Fruit fly (Drosophila melanogaster) whole organism, embryonic: Measurements from ENCODE around the gene CG14339.

ENCODE experiments used
- ATbp ChIP-seq: fragments of 200-800 bp; sonication (Bioruptor generic); optimal IDR thresholded peaks from 2 replicates; lab custom pipeline; 2017; ENCODE audit warnings: missing biosample characterization, mild to moderate bottlenecking, missing genetic modification characterization, missing genetic modification reagents
- Bteb2 ChIP-seq: fragments of 200-800 bp; sonication (Bioruptor generic); optimal IDR thresholded peaks from 2 replicates; lab custom pipeline; 2016; ENCODE audit warnings: missing biosample characterization, missing genetic modification characterization
- CG11456 ChIP-seq: fragments of 200-800 bp; sonication (Bioruptor generic); IDR thresholded peaks from 3 replicates; pipeline ENCODE4 v1.3.6; 2022; ENCODE audit warnings: missing biosample characterization, missing genetic modification characterization
- CG11695 ChIP-seq: fragments of 200-800 bp; sonication (Bioruptor generic); IDR thresholded peaks from 3 replicates; pipeline ENCODE4 v1.3.6; 2022; ENCODE audit warnings: missing biosample characterization, missing genetic modification characterization
- CG13624 ChIP-seq: fragments of 200-800 bp; sonication (Bioruptor generic); optimal IDR thresholded peaks from 2 replicates; lab custom pipeline; 2016; ENCODE audit warnings: missing biosample characterization, missing genetic modification characterization
- CG14050 ChIP-seq: fragments of 200-800 bp; sonication (Bioruptor generic); IDR thresholded peaks from 3 replicates; pipeline ENCODE4 v1.3.6; 2022; ENCODE audit warnings: missing biosample characterization, missing genetic modification characterization
- CG2712 ChIP-seq: fragments of 200-800 bp; optimal IDR thresholded peaks from 3 replicates; lab custom pipeline; 2019; ENCODE audit warnings: missing biosample characterization, mild to moderate bottlenecking, missing genetic modification characterization, moderate library complexity
- CG30431 ChIP-seq: fragments of 200-800 bp; sonication (Bioruptor generic); optimal IDR thresholded peaks from 2 replicates; lab custom pipeline; 2017; ENCODE audit warnings: missing biosample characterization, missing genetic modification characterization
- CG31365 ChIP-seq: fragments of 200-800 bp; sonication (Bioruptor generic); optimal IDR thresholded peaks from 2 replicates; lab custom pipeline; 2018; ENCODE audit warnings: missing biosample characterization, mild to moderate bottlenecking, missing genetic modification characterization
- CG3726 ChIP-seq: fragments of 200-800 bp; sonication (Bioruptor generic); IDR thresholded peaks from 3 replicates; pipeline ENCODE4, ENCODE4 v1.3.6; 2022; ENCODE audit warnings: missing biosample characterization, missing genetic modification characterization
- CG3995 ChIP-seq: fragments of 200-800 bp; sonication (Bioruptor generic); optimal IDR thresholded peaks from 3 replicates; lab custom pipeline; 2016; ENCODE audit warnings: missing biosample characterization, missing genetic modification characterization
- CG43689 ChIP-seq: fragments of 200-800 bp; sonication (Bioruptor generic); IDR thresholded peaks from 2 replicates; pipeline ENCODE4 v1.3.6; 2022; ENCODE audit warnings: missing biosample characterization, missing genetic modification characterization
- CG4617 ChIP-seq: fragments of 200-800 bp; sonication (Bioruptor generic); optimal IDR thresholded peaks from 3 replicates; lab custom pipeline; 2016; ENCODE audit warnings: missing biosample characterization, missing genetic modification characterization, borderline replicate concordance
- CG5245 ChIP-seq: fragments of 200-800 bp; sonication (Bioruptor generic); optimal IDR thresholded peaks from 3 replicates; lab custom pipeline; 2016; ENCODE audit warnings: missing biosample characterization, missing genetic modification characterization
- CG7271 ChIP-seq: fragments of 200-800 bp; sonication (Bioruptor generic); optimal IDR thresholded peaks from 2 replicates; lab custom pipeline; 2018; ENCODE audit warnings: missing biosample characterization, mild to moderate bottlenecking, missing genetic modification characterization, moderate library complexity
- CG7786 ChIP-seq: fragments of 200-800 bp; sonication (Bioruptor generic); optimal IDR thresholded peaks from 2 replicates; lab custom pipeline; 2016; ENCODE audit warnings: missing biosample characterization, missing genetic modification characterization
- CG8765 ChIP-seq: fragments of 200-800 bp; sonication (Bioruptor generic); IDR thresholded peaks from 2 replicates; pipeline ENCODE4 v1.3.6; 2022; ENCODE audit warnings: missing biosample characterization, missing genetic modification characterization
- CG9817 ChIP-seq: fragments of 200-800 bp; sonication (Bioruptor generic); optimal IDR thresholded peaks from 2 replicates; lab custom pipeline; 2018; ENCODE audit warnings: missing biosample characterization, mild to moderate bottlenecking, missing genetic modification characterization, moderate library complexity
- CG9876 ChIP-seq: fragments of 200-800 bp; sonication (Bioruptor generic); optimal IDR thresholded peaks from 2 replicates; lab custom pipeline; 2016; ENCODE audit warnings: missing biosample characterization, missing genetic modification characterization
- Chrac-16 ChIP-seq: fragments of 200-800 bp; sonication (Bioruptor generic); optimal IDR thresholded peaks from 3 replicates; lab custom pipeline; 2016; ENCODE audit warnings: missing biosample characterization, missing genetic modification characterization
- CrebB ChIP-seq: fragments of 200-800 bp; sonication (Bioruptor generic); optimal IDR thresholded peaks from 3 replicates; lab custom pipeline; 2018; ENCODE audit warnings: missing biosample characterization, mild to moderate bottlenecking, missing genetic modification characterization
- D19B ChIP-seq: fragments of 200-800 bp; sonication (Bioruptor generic); optimal IDR thresholded peaks from 2 replicates; lab custom pipeline; 2017; ENCODE audit warnings: missing biosample characterization, mild to moderate bottlenecking, missing genetic modification characterization
- Deaf1 ChIP-seq: fragments of 200-800 bp; optimal IDR thresholded peaks from 3 replicates; lab custom pipeline; 2019; ENCODE audit warnings: missing biosample characterization, mild to moderate bottlenecking, missing genetic modification characterization, moderate library complexity
- HmgZ ChIP-seq: fragments of 200-800 bp; sonication (Bioruptor generic); optimal IDR thresholded peaks from 2 replicates; lab custom pipeline; 2018; ENCODE audit warnings: missing biosample characterization, mild to moderate bottlenecking, missing genetic modification characterization
- Hr39 ChIP-seq: fragments of >200 bp; optimal IDR thresholded peaks from 2 replicates; lab custom pipeline; 2017
- Hr78 ChIP-seq, 2 experiments: fragments of 200-800 bp in 1 of 2; fragments of >200 bp in 1 of 2; sonication (Bioruptor generic) in 1 of 2; optimal IDR thresholded peaks; 2 replicates each; lab custom pipeline; 2017 to 2019; ENCODE audit warnings: missing biosample characterization in 2 of 2, missing genetic modification characterization in 2 of 2, mild to moderate bottlenecking in 1 of 2, moderate library complexity in 1 of 2
- Meics ChIP-seq: fragments of 200-800 bp; sonication (Bioruptor generic); optimal IDR thresholded peaks from 2 replicates; lab custom pipeline; 2017; ENCODE audit warnings: missing biosample characterization, mild to moderate bottlenecking, missing genetic modification characterization
- NC2β ChIP-seq: fragments of 200-800 bp; sonication (Bioruptor generic); optimal IDR thresholded peaks from 2 replicates; lab custom pipeline; 2016; ENCODE audit warnings: missing biosample characterization, missing genetic modification characterization
- Pdp1 ChIP-seq, 2 experiments: fragments of 200-800 bp; sonication (Bioruptor generic); optimal IDR thresholded peaks; 3 replicates each; lab custom pipeline; 2016; ENCODE audit warnings: missing biosample characterization in 2 of 2, missing genetic modification characterization in 2 of 2, mild to moderate bottlenecking in 1 of 2, moderate library complexity in 1 of 2
- Scr ChIP-seq: fragments of 200-800 bp; sonication (Bioruptor generic); IDR thresholded peaks from 2 replicates; pipeline ENCODE4 v1.3.6; 2022; ENCODE audit warnings: missing biosample characterization, missing genetic modification characterization; ENCODE audit not compliant: partially characterized antibody
- Sox102F ChIP-seq: fragments of 200-800 bp; sonication (Bioruptor generic); optimal IDR thresholded peaks from 2 replicates; lab custom pipeline; 2018; ENCODE audit warnings: missing biosample characterization, mild to moderate bottlenecking, missing genetic modification characterization, moderate library complexity
- Ssrp ChIP-seq: fragments of 200-800 bp; sonication (Bioruptor generic); optimal IDR thresholded peaks from 2 replicates; lab custom pipeline; 2018; ENCODE audit warnings: missing biosample characterization, mild to moderate bottlenecking, missing genetic modification characterization, moderate library complexity
- Stat92E ChIP-seq, 3 experiments: fragments of >200 bp in 2 of 3; fragments of 200-800 bp in 1 of 3; sonication (Bioruptor generic) in 1 of 3; optimal IDR thresholded peaks; 2 replicates each; lab custom pipeline; 2017 to 2019; ENCODE audit warnings: missing biosample characterization in 3 of 3, missing genetic modification characterization in 3 of 3, mild to moderate bottlenecking in 1 of 3, moderate library complexity in 1 of 3
- ato ChIP-seq: fragments of 200-800 bp; sonication (Bioruptor generic); IDR thresholded peaks from 2 replicates; pipeline ENCODE4 v1.3.6; 2022; ENCODE audit warnings: missing biosample characterization, missing genetic modification characterization; ENCODE audit not compliant: partially characterized antibody
- bab2 ChIP-seq: fragments of 200-800 bp; sonication (Bioruptor generic); optimal IDR thresholded peaks from 2 replicates; lab custom pipeline; 2016; ENCODE audit warnings: missing biosample characterization, missing genetic modification characterization
- btn ChIP-seq: fragments of 200-800 bp; sonication (Bioruptor generic); optimal IDR thresholded peaks from 2 replicates; lab custom pipeline; 2016; ENCODE audit warnings: missing biosample characterization, missing genetic modification characterization
- esg ChIP-seq: fragments of 200-800 bp; sonication (Bioruptor generic); conservative IDR thresholded peaks from 2 replicates; pipeline ENCODE4 v1.3.6; 2022; ENCODE audit warnings: missing biosample characterization, missing genetic modification characterization
- fru ChIP-seq: fragments of >200 bp; optimal IDR thresholded peaks from 2 replicates; lab custom pipeline; 2017
- gfzf ChIP-seq: fragments of 200-800 bp; sonication (Bioruptor generic); optimal IDR thresholded peaks from 2 replicates; lab custom pipeline; 2016; ENCODE audit warnings: missing biosample characterization, mild to moderate bottlenecking, missing genetic modification characterization, moderate library complexity
- luna ChIP-seq: fragments of 200-800 bp; sonication (Bioruptor generic); optimal IDR thresholded peaks from 2 replicates; lab custom pipeline; 2016; ENCODE audit warnings: missing biosample characterization, missing genetic modification characterization
- sc ChIP-seq, 3 experiments: fragments of >200 bp in 2 of 3; fragments of 200-800 bp in 1 of 3; sonication (Bioruptor generic) in 1 of 3; optimal IDR thresholded peaks; 2 replicates in 2 of 3; 3 replicates in 1 of 3; lab custom pipeline; 2017; ENCODE audit warnings: mild to moderate bottlenecking in 1 of 3, missing biosample characterization in 1 of 3, missing genetic modification characterization in 1 of 3, missing genetic modification reagents in 1 of 3
- slp2 ChIP-seq: fragments of 200-800 bp; sonication (Bioruptor generic); optimal IDR thresholded peaks from 2 replicates; lab custom pipeline; 2016; ENCODE audit warnings: missing biosample characterization, missing genetic modification characterization
- ssp ChIP-seq: fragments of 200-800 bp; sonication (Bioruptor generic); IDR thresholded peaks from 2 replicates; pipeline ENCODE4 v1.3.6; 2022; ENCODE audit warnings: missing biosample characterization, missing genetic modification characterization
- stc ChIP-seq: fragments of 200-800 bp; sonication (Bioruptor generic); IDR thresholded peaks from 2 replicates; pipeline ENCODE4 v1.3.6; 2022; ENCODE audit warnings: missing biosample characterization, missing genetic modification characterization
- stwl ChIP-seq: fragments of 200-800 bp; sonication (Bioruptor generic); optimal IDR thresholded peaks from 3 replicates; lab custom pipeline; 2018; ENCODE audit warnings: missing biosample characterization, mild to moderate bottlenecking, missing genetic modification characterization, moderate library complexity
- unpg ChIP-seq: fragments of 200-800 bp; sonication (Bioruptor generic); optimal IDR thresholded peaks from 3 replicates; lab custom pipeline; 2018; ENCODE audit warnings: missing biosample characterization, mild to moderate bottlenecking, missing genetic modification characterization, moderate library complexity
- vvl ChIP-seq: fragments of 200-800 bp; sonication (Bioruptor generic); IDR thresholded peaks from 2 replicates; pipeline ENCODE4 v1.3.6; 2022; ENCODE audit warnings: missing biosample characterization, missing genetic modification characterization
- wek ChIP-seq: fragments of 200-800 bp; sonication (Bioruptor generic); optimal IDR thresholded peaks from 3 replicates; lab custom pipeline; 2018; ENCODE audit warnings: missing biosample characterization, mild to moderate bottlenecking, missing genetic modification characterization, moderate library complexity
- zen2 ChIP-seq: fragments of 200-800 bp; sonication (Bioruptor generic); IDR thresholded peaks from 3 replicates; pipeline ENCODE4 v1.3.6; 2022; ENCODE audit warnings: missing biosample characterization, missing genetic modification characterization; ENCODE audit not compliant: partially characterized antibody
- zfh1 ChIP-seq: fragments of 200-800 bp; sonication (Bioruptor generic); IDR thresholded peaks from 3 replicates; pipeline ENCODE4 v1.3.6; 2022; ENCODE audit warnings: missing biosample characterization, missing genetic modification characterization

The CG14339 gene

dm6 chr2L:1108029-1108688 lies at the start of gene CG14339, which contains the start of gene PolrMT (continued):
- TF ChIP-seq zfh1 (GFP tag; lab: Robert Waterston, UW): 0 out of 3 replicates have a peak, but pooled peaks have one; percentile 29
- TF ChIP-seq unpg (GFP tag; lab: Kevin White, UChicago): no peak
- no peak for TF ChIP-seq ssp
- no peak for TF ChIP-seq CG5245
- TF ChIP-seq slp2 (GFP tag; lab: Kevin White, UChicago): peak; percentile 13
- peak; percentile 76 for TF ChIP-seq CG4617
- TF ChIP-seq Meics: peak; percentile 11
- no peak for TF ChIP-seq vvl
- peak; percentile 61 for TF ChIP-seq gfzf
- TF ChIP-seq Hr39 (lab: Kevin White, UChicago): no peak
- TF ChIP-seq CG3995 (GFP tag; lab: Kevin White, UChicago): peak; percentile 45
- TF ChIP-seq stc: no peak
- no peak for TF ChIP-seq CrebB (tag; lab: Kevin White, UChicago)
- no peak for TF ChIP-seq CG11456 (GFP tag; lab: Robert Waterston, UW)
- TF ChIP-seq bab2 (GFP tag; lab: Kevin White, UChicago): no peak
- TF ChIP-seq CG13624 (GFP tag; lab: Kevin White, UChicago): peak; percentile 36
- peak in 1 of 2 experiments; percentile 100 for TF ChIP-seq Pdp1 (GFP tag; optimal IDR thresholded peaks at IDR 0.05; lab: Kevin White, UChicago)
- TF ChIP-seq btn: no peak
- TF ChIP-seq CG14050: no peak
- peak; percentile 25 for TF ChIP-seq CG9817 (tag; lab: Kevin White, UChicago)
- TF ChIP-seq CG8765 (GFP tag; lab: Robert Waterston, UW): no peak
- no peak for TF ChIP-seq wek (GFP tag; lab: Kevin White, UChicago)
- no peak for TF ChIP-seq sc (optimal IDR thresholded peaks at IDR 0.05; lab: Kevin White, UChicago)
- TF ChIP-seq sc (GFP tag; optimal IDR thresholded peaks at IDR 0.05; lab: Kevin White, UChicago): no peak
- no peak for TF ChIP-seq CG7271
- TF ChIP-seq Stat92E (GFP tag; optimal IDR thresholded peaks at IDR 0.05; lab: Kevin White, UChicago): no peak
- TF ChIP-seq HmgZ: peak; percentile 78
- peak; percentile 56 for TF ChIP-seq CG7786 (GFP tag; lab: Kevin White, UChicago)
- TF ChIP-seq esg: no peak
- no peak for TF ChIP-seq Bteb2
- no peak for TF ChIP-seq CG30431 (GFP tag; lab: Kevin White, UChicago)
- TF ChIP-seq Chrac-16 (GFP tag; lab: Kevin White, UChicago): peak; percentile 37
- TF ChIP-seq Hr78 (GFP tag; optimal IDR thresholded peaks at IDR 0.05; lab: Kevin White, UChicago): no peak
- no peak for TF ChIP-seq CG2712 (tag; lab: Kevin White, UChicago)
- no peak for TF ChIP-seq fru (lab: Kevin White, UChicago)
- TF ChIP-seq ATbp: no peak
- no peak for TF ChIP-seq CG11695 (GFP tag; lab: Robert Waterston, UW)
- TF ChIP-seq Scr (GFP tag; lab: Robert Waterston, UW): no peak
- TF ChIP-seq D19B: no peak
- TF ChIP-seq zen2 (GFP tag; lab: Robert Waterston, UW): no peak
- TF ChIP-seq CG31365 (tag; lab: Kevin White, UChicago): peak; percentile 98
- TF ChIP-seq CG9876: peak; percentile 5
- no peak for TF ChIP-seq ato (GFP tag; lab: Robert Waterston, UW)
- peak; percentile 43 for TF ChIP-seq Sox102F (GFP tag; lab: Kevin White, UChicago)
- no peak for TF ChIP-seq CG43689 (GFP tag; lab: Robert Waterston, UW)
- no peak for TF ChIP-seq Deaf1 (tag; lab: Kevin White, UChicago)
- peak; percentile 65 for TF ChIP-seq NC2β (GFP tag; lab: Kevin White, UChicago)
- TF ChIP-seq CG3726 (GFP tag; lab: Robert Waterston, UW): no peak
- no peak for TF ChIP-seq Ssrp (tag; lab: Kevin White, UChicago)
- peak; percentile 37 for TF ChIP-seq stwl (tag; lab: Kevin White, UChicago)
- TF ChIP-seq luna (GFP tag; lab: Kevin White, UChicago): peak; percentile 48
